Fruit fly (Drosophila melanogaster) whole organism, pupa: ENCODE data around the gene CG6409.

Source experiments
- CG10348 ChIP-seq: fragments of 200-800 bp; sonication (Bioruptor generic); IDR thresholded peaks from 2 replicates; pipeline ENCODE4 v1.3.6; 2022; ENCODE audit warnings: missing biosample characterization, missing genetic modification characterization
- D1 ChIP-seq: fragments of 200-800 bp; sonication (Bioruptor generic); optimal IDR thresholded peaks from 2 replicates; lab custom pipeline; 2018; ENCODE audit warnings: missing biosample characterization, mild to moderate bottlenecking, missing genetic modification characterization, moderate library complexity
- EcR ChIP-seq: fragments of 200-800 bp; sonication (Bioruptor generic); optimal IDR thresholded peaks from 3 replicates; lab custom pipeline; 2019; ENCODE audit warnings: missing biosample characterization, missing genetic modification characterization, mild to moderate bottlenecking, moderate library complexity, missing genetic modification reagents
- Ets98B ChIP-seq: fragments of 200-800 bp; sonication (Bioruptor generic); IDR thresholded peaks from 2 replicates; pipeline ENCODE4 v1.3.6; 2022; ENCODE audit warnings: missing biosample characterization, missing genetic modification characterization
- fd96Ca ChIP-seq: fragments of 200-800 bp; sonication (Bioruptor generic); IDR thresholded peaks from 3 replicates; pipeline ENCODE4 v1.3.6; 2022; ENCODE audit warnings: missing biosample characterization, missing genetic modification characterization
- rn ChIP-seq: fragments of 200-800 bp; sonication (Bioruptor generic); IDR thresholded peaks from 2 replicates; pipeline ENCODE4 v1.3.6; 2022; ENCODE audit warnings: missing biosample characterization, missing genetic modification characterization

- TF ChIP-seq Ets98B (GFP tag; lab: Robert Waterston, UW): no peak
- TF ChIP-seq fd96Ca (GFP tag; lab: Robert Waterston, UW): no peak
- no peak for TF ChIP-seq D1
- no peak for TF ChIP-seq EcR
- TF ChIP-seq rn (GFP tag; lab: Robert Waterston, UW): no peak
- no peak for TF ChIP-seq CG10348
Measured at dm6 chr3L:10861657-10862543, 20.3 kb downstream of the CG6409 start.
